Fruit fly (Drosophila melanogaster): Measurements from ENCODE around the gene CG10214.

- TF ChIP-seq CG8478 (optimal IDR thresholded peaks at IDR 0.05): no peak
- no peak for TF ChIP-seq pan (optimal IDR thresholded peaks at IDR 0.05)
- TF ChIP-seq psq (optimal IDR thresholded peaks at IDR 0.05): no peak
- no peak for TF ChIP-seq Dll (optimal IDR thresholded peaks at IDR 0.05)
These were observed 9.2 kb downstream of the CG10214 start, which contains the start of the genes PTPMT1 and Hrd3 for dm6 chr3R:23757912-23758607.

All from whole organism.